7 worm cellular contexts compared by ENCODE assay signal in the genomic region with DNA sequence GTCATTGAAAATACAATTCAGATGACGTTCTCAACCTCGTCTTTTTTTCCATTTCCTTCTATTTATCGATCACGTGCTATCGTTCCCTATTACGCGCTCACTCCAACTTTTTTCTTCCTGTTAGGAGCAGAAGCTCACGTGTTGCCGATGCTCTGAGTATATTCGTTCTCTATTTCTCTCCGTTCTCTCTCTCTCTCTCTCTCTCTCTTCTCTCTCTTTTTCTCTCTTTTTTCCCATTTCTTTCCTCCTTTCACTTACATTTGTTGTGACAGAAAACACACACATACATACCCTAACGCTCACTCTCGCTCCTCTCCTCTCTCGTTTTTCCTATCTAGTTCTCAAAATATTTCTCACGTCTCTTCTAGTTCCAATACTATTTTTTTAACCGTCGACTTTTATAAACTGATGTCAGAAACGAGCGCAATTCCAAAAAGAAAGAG.
TF ChIP-seq lines count a peak whose summit lies in the region.

No protein-coding gene starts in this region.

TF ChIP-seq in whole organism, L1 larva, 84 proteins besides CTCF, POLR2A, EP300 and RAD21 (continued from another document and continues in another):
- TF ChIP-seq pax-3 (tag; optimal IDR thresholded peaks at IDR 0.05; lab: Kevin White, UChicago) (peak; percentile 87), nhr-11 (tag; optimal IDR thresholded peaks at IDR 0.05; lab: Kevin White, UChicago) (peak; percentile 91), swsn-7 (tag; optimal IDR thresholded peaks at IDR 0.05; lab: Kevin White, UChicago) (peak; percentile 94), skn-1 (tag; optimal IDR thresholded peaks at IDR 0.05; lab: Kevin White, UChicago) (peak; percentile 67), jun-1 (tag; optimal IDR thresholded peaks at IDR 0.05; lab: Kevin White, UChicago) (peak; percentile 84), efl-1 (optimal IDR thresholded peaks at IDR 0.05; lab: Kevin White, UChicago) (peak; percentile 77 to 84), efl-1 (GFP tag; optimal IDR thresholded peaks at IDR 0.05 in 1 of 2; lab: Kevin White, UChicago) (peak; percentile 60 to 95), vab-15 (tag; optimal IDR thresholded peaks at IDR 0.05; lab: Kevin White, UChicago) (peak; percentile 19), pqm-1 (tag; optimal IDR thresholded peaks at IDR 0.05; lab: Kevin White, UChicago) (no peak), ceh-90 (tag; optimal IDR thresholded peaks at IDR 0.05; lab: Kevin White, UChicago) (no peak), lin-13 (GFP tag; optimal IDR thresholded peaks at IDR 0.05; lab: Kevin White, UChicago) (peak; percentile 87), lir-3 (tag; optimal IDR thresholded peaks at IDR 0.05; lab: Kevin White, UChicago; ENCODE audit: poor library complexity) (peak; percentile 75), fkh-4 (tag; optimal IDR thresholded peaks at IDR 0.05; lab: Kevin White, UChicago; ENCODE audit: borderline replicate concordance) (peak; percentile 51), nhr-85 (tag; lab: Kevin White, UChicago) (peak; percentile 93), sptf-1 (tag; optimal IDR thresholded peaks at IDR 0.05; lab: Kevin White, UChicago) (no peak), mef-2 (tag; optimal IDR thresholded peaks at IDR 0.05; lab: Kevin White, UChicago) (peak; percentile 70), ceh-88 (GFP tag; IDR thresholded peaks at IDR 0.05; lab: Robert Waterston, UW) (peak; percentile 72), nhr-19 (GFP tag; conservative IDR thresholded peaks at IDR 0.05; lab: Robert Waterston, UW) (peak; percentile 91)

TF ChIP-seq in whole organism, L2 larva, 48 proteins besides CTCF, POLR2A, EP300 and RAD21 (continued from another document and continues in another):
- TF ChIP-seq crh-2 (tag; optimal IDR thresholded peaks at IDR 0.05; lab: Kevin White, UChicago) = peak; percentile 100
- peak; percentile 96 for TF ChIP-seq F13H6.1 (tag; optimal IDR thresholded peaks at IDR 0.05; lab: Kevin White, UChicago)
- TF ChIP-seq blmp-1 (tag; optimal IDR thresholded peaks at IDR 0.05; lab: Kevin White, UChicago; ENCODE audit: insufficient read depth) = peak; percentile 92
- TF ChIP-seq skn-1 (tag; optimal IDR thresholded peaks at IDR 0.05; lab: Kevin White, UChicago) = peak; percentile 69
- TF ChIP-seq fos-1 (tag; optimal IDR thresholded peaks at IDR 0.05; lab: Kevin White, UChicago) = peak; percentile 81
- peak; percentile 32 for TF ChIP-seq snpc-4 (tag; optimal IDR thresholded peaks at IDR 0.05; lab: Kevin White, UChicago)
- TF ChIP-seq nhr-237 (tag; optimal IDR thresholded peaks at IDR 0.05; lab: Kevin White, UChicago) = no peak
- TF ChIP-seq ztf-11 (tag; optimal IDR thresholded peaks at IDR 0.05; lab: Kevin White, UChicago) = no peak
- no peak for TF ChIP-seq aly-2 (tag; optimal IDR thresholded peaks at IDR 0.05; lab: Kevin White, UChicago)
- TF ChIP-seq sma-3 (GFP tag; optimal IDR thresholded peaks at IDR 0.05; lab: Kevin White, UChicago) = peak; percentile 87
- TF ChIP-seq nhr-129 (tag; optimal IDR thresholded peaks at IDR 0.05; lab: Kevin White, UChicago) = peak; percentile 96
- TF ChIP-seq lsy-2 (tag; optimal IDR thresholded peaks at IDR 0.05; lab: Kevin White, UChicago) = peak; percentile 65 to 92
- TF ChIP-seq nhr-25 (tag; optimal IDR thresholded peaks at IDR 0.05; lab: Kevin White, UChicago) = peak; percentile 7
- no peak for TF ChIP-seq alr-1 (tag; optimal IDR thresholded peaks at IDR 0.05; lab: Kevin White, UChicago)
- TF ChIP-seq Y55F3AM.14 (GFP tag; optimal IDR thresholded peaks at IDR 0.05; lab: Kevin White, UChicago) = peak; percentile 52
- peak; percentile 81 for TF ChIP-seq sem-4 (tag; optimal IDR thresholded peaks at IDR 0.05; lab: Kevin White, UChicago)
- no peak for TF ChIP-seq unc-39 (tag; optimal IDR thresholded peaks at IDR 0.05; lab: Kevin White, UChicago)
- TF ChIP-seq nhr-11 (tag; optimal IDR thresholded peaks at IDR 0.05; lab: Kevin White, UChicago) = peak; percentile 31

TF ChIP-seq in whole organism, L3 larva, 47 proteins besides CTCF, POLR2A, EP300 and RAD21 (continued from another document and continues in another):
- no peak for TF ChIP-seq unc-39 (tag; optimal IDR thresholded peaks at IDR 0.05; lab: Kevin White, UChicago)
- TF ChIP-seq unc-62 (GFP tag; optimal IDR thresholded peaks at IDR 0.05; lab: Kevin White, UChicago) = peak; percentile 55
- peak; percentile 93 for TF ChIP-seq pha-4 (tag; optimal IDR thresholded peaks at IDR 0.05; lab: Kevin White, UChicago)
- peak; percentile 97 for TF ChIP-seq jun-1 (tag; optimal IDR thresholded peaks at IDR 0.05; lab: Kevin White, UChicago)
- peak; percentile 81 for TF ChIP-seq hmg-11 (tag; optimal IDR thresholded peaks at IDR 0.05; lab: Kevin White, UChicago)
- no peak for TF ChIP-seq ama-1 (optimal IDR thresholded peaks at IDR 0.05; lab: Kevin White, UChicago)
- peak; percentile 94 for TF ChIP-seq mdl-1 (tag; optimal IDR thresholded peaks at IDR 0.05; lab: Kevin White, UChicago)
- peak; percentile 46 for TF ChIP-seq egl-5 (tag; optimal IDR thresholded peaks at IDR 0.05; lab: Kevin White, UChicago)
- TF ChIP-seq ztf-4 (tag; optimal IDR thresholded peaks at IDR 0.05; lab: Kevin White, UChicago) = peak; percentile 38
- peak; percentile 75 for TF ChIP-seq nhr-11 (tag; optimal IDR thresholded peaks at IDR 0.05; lab: Kevin White, UChicago)
- peak; percentile 75 for TF ChIP-seq elt-1 (tag; optimal IDR thresholded peaks at IDR 0.05; lab: Kevin White, UChicago)
- peak; percentile 70 for TF ChIP-seq lsy-12 (tag; optimal IDR thresholded peaks at IDR 0.05; lab: Kevin White, UChicago)
- TF ChIP-seq zag-1 (tag; optimal IDR thresholded peaks at IDR 0.05; lab: Kevin White, UChicago) = no peak
- TF ChIP-seq ZK546.5 (tag; optimal IDR thresholded peaks at IDR 0.05; lab: Kevin White, UChicago) = no peak
- TF ChIP-seq mml-1 (tag; optimal IDR thresholded peaks at IDR 0.05; lab: Kevin White, UChicago) = no peak
- no peak for TF ChIP-seq daf-12 (tag; optimal IDR thresholded peaks at IDR 0.05; lab: Kevin White, UChicago)
- TF ChIP-seq fkh-2 (tag; optimal IDR thresholded peaks at IDR 0.05; lab: Kevin White, UChicago) = peak; percentile 12
- no peak for TF ChIP-seq aly-2 (tag; optimal IDR thresholded peaks at IDR 0.05; lab: Kevin White, UChicago)
- peak; percentile 74 for TF ChIP-seq ceh-28 (tag; optimal IDR thresholded peaks at IDR 0.05; lab: Kevin White, UChicago)

TF ChIP-seq in whole organism, L4 larva, 104 proteins besides CTCF, POLR2A, EP300 and RAD21 (continued from another document and continues in another):
- peak; percentile 52 for TF ChIP-seq cey-2 (tag; optimal IDR thresholded peaks at IDR 0.05; lab: Kevin White, UChicago; ENCODE audit: borderline replicate concordance, insufficient read depth)
- peak; percentile 17 for TF ChIP-seq duxl-1 (tag; optimal IDR thresholded peaks at IDR 0.05; lab: Kevin White, UChicago; ENCODE audit: poor library complexity)
- no peak for TF ChIP-seq ceh-62 (tag; optimal IDR thresholded peaks at IDR 0.05; lab: Kevin White, UChicago)
- TF ChIP-seq dmd-6 (GFP tag; IDR thresholded peaks at IDR 0.05; lab: Robert Waterston, UW) = peak; percentile 96
- no peak for TF ChIP-seq spr-3 (GFP tag; optimal IDR thresholded peaks at IDR 0.05; lab: Kevin White, UChicago)
- peak; percentile 72 for TF ChIP-seq mxl-2 (GFP tag; conservative IDR thresholded peaks at IDR 0.05; lab: Robert Waterston, UW)
- TF ChIP-seq hmg-1.1 (GFP tag; IDR thresholded peaks at IDR 0.05; lab: Robert Waterston, UW) = peak; percentile 91
- no peak for TF ChIP-seq ztf-7 (tag; optimal IDR thresholded peaks at IDR 0.05; lab: Kevin White, UChicago)
- TF ChIP-seq lin-13 (GFP tag; optimal IDR thresholded peaks at IDR 0.05; lab: Kevin White, UChicago) = peak; percentile 56
- peak; percentile 70 for TF ChIP-seq mes-2 (tag; optimal IDR thresholded peaks at IDR 0.05; lab: Kevin White, UChicago; ENCODE audit: poor library complexity, severe bottlenecking)
- peak; percentile 61 for TF ChIP-seq dpl-1 (GFP tag; optimal IDR thresholded peaks at IDR 0.05; lab: Kevin White, UChicago)
- no peak for TF ChIP-seq F26F4.8 (GFP tag; conservative IDR thresholded peaks at IDR 0.05; lab: Robert Waterston, UW)
- TF ChIP-seq fkh-10 (GFP tag; optimal IDR thresholded peaks at IDR 0.05; lab: Kevin White, UChicago) = peak; percentile 93
- peak; percentile 90 for TF ChIP-seq set-16 (GFP tag; IDR thresholded peaks at IDR 0.05; lab: Robert Waterston, UW)
- TF ChIP-seq zag-1 (tag; optimal IDR thresholded peaks at IDR 0.05; lab: Kevin White, UChicago) = peak; percentile 36
- TF ChIP-seq nhr-25 (tag; optimal IDR thresholded peaks at IDR 0.05; lab: Kevin White, UChicago; ENCODE audit: borderline replicate concordance, insufficient read depth) = peak; percentile 37
- peak; percentile 80 for TF ChIP-seq jun-1 (tag; optimal IDR thresholded peaks at IDR 0.05; lab: Kevin White, UChicago)
- peak; percentile 91 for TF ChIP-seq ctbp-1 (GFP tag; IDR thresholded peaks at IDR 0.05; lab: Robert Waterston, UW)

TF ChIP-seq in whole organism, late embryonic, 69 proteins besides CTCF, POLR2A, EP300 and RAD21 (continued from another document):
- TF ChIP-seq ceh-31 (tag; optimal IDR thresholded peaks at IDR 0.05; lab: Kevin White, UChicago) (peak; percentile 61), F13H6.1 (tag; optimal IDR thresholded peaks at IDR 0.05; lab: Kevin White, UChicago) (peak; percentile 38), unc-42 (tag; optimal IDR thresholded peaks at IDR 0.05; lab: Kevin White, UChicago) (peak; percentile 77), pag-3 (tag; optimal IDR thresholded peaks at IDR 0.05; lab: Kevin White, UChicago; ENCODE audit: borderline replicate concordance) (peak; percentile 5), ceh-34 (tag; optimal IDR thresholded peaks at IDR 0.05; lab: Kevin White, UChicago) (peak; percentile 2), tbx-2 (tag; optimal IDR thresholded peaks at IDR 0.05; lab: Kevin White, UChicago) (peak; percentile 46), eyg-1 (tag; optimal IDR thresholded peaks at IDR 0.05; lab: Kevin White, UChicago) (peak; percentile 17), C08G9.2 (tag; optimal IDR thresholded peaks at IDR 0.05; lab: Kevin White, UChicago) (peak; percentile 44), hlh-30 (tag; optimal IDR thresholded peaks at IDR 0.05; lab: Kevin White, UChicago; ENCODE audit: insufficient read depth) (peak; percentile 87), rnt-1 (tag; optimal IDR thresholded peaks at IDR 0.05; lab: Kevin White, UChicago) (no peak), lin-11 (tag; optimal IDR thresholded peaks at IDR 0.05; lab: Kevin White, UChicago) (no peak), mec-3 (tag; optimal IDR thresholded peaks at IDR 0.05; lab: Kevin White, UChicago; ENCODE audit: borderline replicate concordance) (no peak), nfya-1 (tag; optimal IDR thresholded peaks at IDR 0.05; lab: Kevin White, UChicago) (peak; percentile 64)

TF ChIP-seq in whole organism, mixed stage, embryonic, 35 proteins besides CTCF, POLR2A, EP300 and RAD21 (continued from another document):
- TF ChIP-seq zip-8 (tag; optimal IDR thresholded peaks at IDR 0.05; lab: Kevin White, UChicago) = no peak
- no peak for TF ChIP-seq unc-39 (tag; optimal IDR thresholded peaks at IDR 0.05; lab: Kevin White, UChicago)

TF ChIP-seq in whole organism, young adult, 124 proteins besides CTCF, POLR2A, EP300 and RAD21 (continued from another document and continues in another):
- no peak for TF ChIP-seq hrde-1 (tag; optimal IDR thresholded peaks at IDR 0.05; lab: Kevin White, UChicago; ENCODE audit: borderline replicate concordance)
- peak; percentile 71 for TF ChIP-seq Y53G8AR.9 (GFP tag; conservative IDR thresholded peaks at IDR 0.05; lab: Robert Waterston, UW)
- TF ChIP-seq ztf-25 (GFP tag; IDR thresholded peaks at IDR 0.05; lab: Robert Waterston, UW) = no peak
- TF ChIP-seq attf-5 (GFP tag; optimal IDR thresholded peaks at IDR 0.05; lab: Kevin White, UChicago) = peak; percentile 93
- peak; percentile 75 for TF ChIP-seq B0336.3 (GFP tag; IDR thresholded peaks at IDR 0.05; lab: Robert Waterston, UW)
- peak; percentile 50 for TF ChIP-seq lin-54 (GFP tag; optimal IDR thresholded peaks at IDR 0.05; lab: Kevin White, UChicago)
- TF ChIP-seq attf-3 (GFP tag; conservative IDR thresholded peaks at IDR 0.05; lab: Robert Waterston, UW) = 0 out of 2 replicates have a peak, but pooled peaks have one; percentile 33
- no peak for TF ChIP-seq nhr-27 (tag; optimal IDR thresholded peaks at IDR 0.05; lab: Kevin White, UChicago)
- peak; percentile 91 for TF ChIP-seq lin-40 (tag; optimal IDR thresholded peaks at IDR 0.05; lab: Kevin White, UChicago)
- peak; percentile 49 for TF ChIP-seq gei-17 (GFP tag; optimal IDR thresholded peaks at IDR 0.05; lab: Kevin White, UChicago)
- peak; percentile 76 for TF ChIP-seq egrh-3 (GFP tag; IDR thresholded peaks at IDR 0.05; lab: Robert Waterston, UW)
- peak; percentile 41 for TF ChIP-seq unc-62 (GFP tag; optimal IDR thresholded peaks at IDR 0.05; lab: Kevin White, UChicago)
- TF ChIP-seq ztf-22 (GFP tag; optimal IDR thresholded peaks at IDR 0.05; lab: Kevin White, UChicago) = peak; percentile 61
- peak; percentile 84 for TF ChIP-seq somi-1 (GFP tag; optimal IDR thresholded peaks at IDR 0.05; lab: Kevin White, UChicago)
- peak; percentile 79 for TF ChIP-seq nfyb-1 (GFP tag; IDR thresholded peaks at IDR 0.05; lab: Robert Waterston, UW)
- no peak for TF ChIP-seq nfya-2 (GFP tag; IDR thresholded peaks at IDR 0.05; lab: Robert Waterston, UW)
- TF ChIP-seq F52B5.7 (tag; optimal IDR thresholded peaks at IDR 0.05; lab: Kevin White, UChicago) = no peak
- 0 out of 2 replicates have a peak, but pooled peaks have one; percentile 43 for TF ChIP-seq rcor-1 (GFP tag; IDR thresholded peaks at IDR 0.05; lab: Robert Waterston, UW)
- peak; percentile 39 for TF ChIP-seq die-1 (tag; optimal IDR thresholded peaks at IDR 0.05; lab: Kevin White, UChicago)
- peak; percentile 93 for TF ChIP-seq K12H6.12 (tag; optimal IDR thresholded peaks at IDR 0.05; lab: Kevin White, UChicago)
- TF ChIP-seq ztf-6 (GFP tag; IDR thresholded peaks at IDR 0.05; lab: Robert Waterston, UW) = no peak
- TF ChIP-seq snpc-1.3 (tag; optimal IDR thresholded peaks at IDR 0.05; lab: Kevin White, UChicago; ENCODE audit: insufficient read depth) = no peak
- TF ChIP-seq snpc-4 (GFP tag; optimal IDR thresholded peaks at IDR 0.05; lab: Kevin White, UChicago) = peak; percentile 63
- peak in 2 of 4 experiments; percentile 55 to 56 for TF ChIP-seq snpc-4 (tag; optimal IDR thresholded peaks at IDR 0.05; lab: Kevin White, UChicago)
- TF ChIP-seq sptf-2 (GFP tag; optimal IDR thresholded peaks at IDR 0.05; lab: Kevin White, UChicago) = no peak
- peak; percentile 26 for TF ChIP-seq B0035.1 (tag; optimal IDR thresholded peaks at IDR 0.05; lab: Kevin White, UChicago)
- peak; percentile 95 for TF ChIP-seq nhr-80 (tag; optimal IDR thresholded peaks at IDR 0.05; lab: Kevin White, UChicago)
- no peak for TF ChIP-seq ceh-58 (GFP tag; IDR thresholded peaks at IDR 0.05; lab: Robert Waterston, UW)
- TF ChIP-seq C06A6.2 (GFP tag; conservative IDR thresholded peaks at IDR 0.05; lab: Robert Waterston, UW) = peak; percentile 80
- TF ChIP-seq zfh-2 (GFP tag; conservative IDR thresholded peaks at IDR 0.05; lab: Robert Waterston, UW) = no peak
- peak; percentile 50 for TF ChIP-seq nhr-90 (tag; optimal IDR thresholded peaks at IDR 0.05; lab: Kevin White, UChicago)
- TF ChIP-seq Y95B8A.8 (GFP tag; IDR thresholded peaks at IDR 0.05; lab: Robert Waterston, UW) = no peak
- peak; percentile 72 for TF ChIP-seq ceh-27 (GFP tag; optimal IDR thresholded peaks at IDR 0.05; lab: Kevin White, UChicago)
- peak; percentile 84 for TF ChIP-seq hmg-1.2 (GFP tag; IDR thresholded peaks at IDR 0.05; lab: Robert Waterston, UW)
- no peak for TF ChIP-seq him-1 (tag; optimal IDR thresholded peaks at IDR 0.05; lab: Kevin White, UChicago)
- TF ChIP-seq egl-44 (GFP tag; IDR thresholded peaks at IDR 0.05; lab: Robert Waterston, UW) = peak; percentile 78; the same call in 1 of the 2 replicates
- TF ChIP-seq F39B2.1 (GFP tag; IDR thresholded peaks at IDR 0.05; lab: Robert Waterston, UW) = no peak
- peak; percentile 33; the same call in 1 of the 2 replicates for TF ChIP-seq let-526 (GFP tag; IDR thresholded peaks at IDR 0.05; lab: Robert Waterston, UW)
- peak; percentile 83 for TF ChIP-seq dox-1 (GFP tag; IDR thresholded peaks at IDR 0.05; lab: Robert Waterston, UW)
- TF ChIP-seq let-607 (tag; optimal IDR thresholded peaks at IDR 0.05; lab: Kevin White, UChicago) = peak; percentile 65 to 75
- peak; percentile 50; the same call in 1 of the 2 replicates for TF ChIP-seq cebp-1 (GFP tag; IDR thresholded peaks at IDR 0.05; lab: Robert Waterston, UW)
- peak; percentile 89 for TF ChIP-seq cebp-1 (tag; optimal IDR thresholded peaks at IDR 0.05; lab: Kevin White, UChicago)
- TF ChIP-seq F23B12.7 (tag; optimal IDR thresholded peaks at IDR 0.05; lab: Kevin White, UChicago; ENCODE audit: insufficient read depth) = peak; percentile 40
- peak in 2 of 3 experiments; percentile 32 to 80 for TF ChIP-seq lin-35 (GFP tag; optimal IDR thresholded peaks at IDR 0.05; lab: Kevin White, UChicago)
